Worm (Caenorhabditis elegans) whole organism, midembryonic: ENCODE measurements around the gene sdz-7.

Experiments used
- T22C8.4 ChIP-seq: fragments of 200-800 bp; sonication (Bioruptor generic); IDR thresholded peaks from 2 replicates; pipeline ENCODE4 v1.3.6; 2022; ENCODE audit warnings: missing genetic modification characterization, missing compliant biosample characterization
- cog-1 ChIP-seq: sonication (generic microtip); optimal IDR thresholded peaks from 2 replicates; lab custom pipeline; 2016; ENCODE audit warnings: missing genetic modification characterization, missing compliant biosample characterization
- flt-1 ChIP-seq: fragments of 200-800 bp; sonication (Bioruptor generic); IDR thresholded peaks from 2 replicates; pipeline ENCODE4 v1.3.6; 2022; ENCODE audit warnings: missing genetic modification characterization, missing compliant biosample characterization
- klf-2 ChIP-seq: fragments of 200-800 bp; sonication (Bioruptor generic); conservative IDR thresholded peaks from 2 replicates; pipeline ENCODE4 v1.3.6; 2022; ENCODE audit warnings: missing genetic modification reagents, missing genetic modification characterization, missing compliant biosample characterization
- med-1 ChIP-seq: sonication (generic microtip); optimal IDR thresholded peaks from 2 replicates; lab custom pipeline; 2017; ENCODE audit warnings: missing genetic modification characterization, mild to moderate bottlenecking, missing compliant biosample characterization, antibody characterized with exemption, missing genetic modification reagents; ENCODE audit not compliant: insufficient read depth
- ref-1 ChIP-seq: fragments of 200-800 bp; sonication (Bioruptor generic); conservative IDR thresholded peaks from 2 replicates; pipeline ENCODE4 v1.3.6; 2022; ENCODE audit warnings: missing genetic modification reagents, missing genetic modification characterization, missing compliant biosample characterization
- tab-1 ChIP-seq: fragments of 200-800 bp; sonication (Bioruptor generic); IDR thresholded peaks from 2 replicates; pipeline ENCODE4 v1.3.6; 2022; ENCODE audit warnings: missing genetic modification characterization, missing compliant biosample characterization
- ztf-23 ChIP-seq: fragments of 200-800 bp; sonication (Bioruptor generic); IDR thresholded peaks from 2 replicates; pipeline ENCODE4 v1.3.6; 2022; ENCODE audit warnings: missing genetic modification reagents, missing genetic modification characterization, missing compliant biosample characterization
- ztf-29 ChIP-seq: fragments of 200-800 bp; sonication (Bioruptor generic); IDR thresholded peaks from 2 replicates; pipeline ENCODE4 v1.3.6; 2022; ENCODE audit warnings: missing genetic modification reagents, missing genetic modification characterization, missing compliant biosample characterization

DNA sequence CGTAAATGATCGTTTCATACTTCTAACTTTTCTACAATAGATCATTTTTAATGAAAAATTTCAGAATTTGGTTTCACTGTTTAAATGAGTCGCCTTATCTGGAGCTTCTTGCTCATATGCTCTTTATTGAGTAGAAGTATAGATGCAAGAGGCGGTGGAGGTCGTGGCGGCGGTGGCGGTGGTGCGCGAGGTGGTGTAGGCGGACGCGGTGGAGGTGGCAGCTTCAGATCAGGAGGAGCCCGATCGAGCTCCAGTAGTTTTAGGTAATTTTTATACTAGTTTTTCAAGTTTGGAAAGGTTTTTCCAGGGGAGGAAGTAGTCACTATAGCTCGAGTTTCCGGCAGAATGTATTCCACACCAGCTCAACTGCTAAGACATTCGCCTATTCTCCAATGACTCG, 25.0 kb upstream of the sdz-7 start, which contains the start of gene F53C3.3:
- no peak for TF ChIP-seq med-1 (GFP tag; lab: Kevin White, UChicago)
- TF ChIP-seq tab-1 (GFP tag; lab: Robert Waterston, UW), result no peak
- TF ChIP-seq flt-1 (GFP tag; lab: Robert Waterston, UW), result no peak
- TF ChIP-seq ztf-23, result no peak
- TF ChIP-seq T22C8.4 (GFP tag; lab: Robert Waterston, UW), result no peak
- TF ChIP-seq klf-2 (GFP tag; lab: Robert Waterston, UW), result no peak
- no peak for TF ChIP-seq ref-1 (GFP tag; lab: Robert Waterston, UW)
- TF ChIP-seq ztf-29 (GFP tag; lab: Robert Waterston, UW), result no peak
- no peak for TF ChIP-seq cog-1 (tag; lab: Kevin White, UChicago)
